Fruit fly (Drosophila melanogaster) whole organism, adult: ENCODE results near the gene Cpsf6.

Experiments
- CG11617 ChIP-seq: fragments of 200-800 bp; sonication (Bioruptor generic); optimal IDR thresholded peaks from 2 replicates; lab custom pipeline; 2017; ENCODE audit warnings: mild to moderate bottlenecking, missing biosample characterization, missing genetic modification reagents, missing genetic modification characterization
- CG1620 ChIP-seq: fragments of 200-800 bp; sonication (Bioruptor generic); optimal IDR thresholded peaks from 2 replicates; lab custom pipeline; 2016; ENCODE audit warnings: missing biosample characterization, missing genetic modification characterization
- CG33017 ChIP-seq: fragments of 200-800 bp; sonication (Bioruptor generic); optimal IDR thresholded peaks from 2 replicates; lab custom pipeline; 2018; ENCODE audit warnings: missing biosample characterization, mild to moderate bottlenecking, missing genetic modification characterization, moderate library complexity
- CG5204 ChIP-seq: fragments of 200-800 bp; sonication (Bioruptor generic); optimal IDR thresholded peaks from 2 replicates; lab custom pipeline; 2016; ENCODE audit warnings: missing biosample characterization, missing genetic modification characterization
- CG7045 ChIP-seq: fragments of 200-800 bp; sonication (Bioruptor generic); optimal IDR thresholded peaks from 2 replicates; lab custom pipeline; 2017; ENCODE audit warnings: missing biosample characterization, mild to moderate bottlenecking, missing genetic modification characterization
- CG7101 ChIP-seq: fragments of 200-800 bp; sonication (Bioruptor generic); optimal IDR thresholded peaks from 2 replicates; lab custom pipeline; 2018; ENCODE audit warnings: missing biosample characterization, mild to moderate bottlenecking, missing genetic modification characterization, moderate library complexity
- Clk ChIP-seq: fragments of 200-800 bp; sonication (Bioruptor generic); optimal IDR thresholded peaks from 2 replicates; lab custom pipeline; 2017; ENCODE audit warnings: missing biosample characterization, missing genetic modification characterization
- Crg-1 ChIP-seq: fragments of 200-800 bp; sonication (Bioruptor generic); optimal IDR thresholded peaks from 2 replicates; lab custom pipeline; 2016; ENCODE audit warnings: missing biosample characterization, missing genetic modification characterization
- Hr96 ChIP-seq: fragments of 200-800 bp; sonication (Bioruptor generic); optimal IDR thresholded peaks from 2 replicates; lab custom pipeline; 2016; ENCODE audit warnings: missing biosample characterization, missing genetic modification characterization
- Mnt ChIP-seq: fragments of 200-800 bp; sonication (Bioruptor generic); optimal IDR thresholded peaks from 2 replicates; lab custom pipeline; 2016; ENCODE audit warnings: missing biosample characterization, mild to moderate bottlenecking, missing genetic modification characterization
- cnc ChIP-seq, 2 experiments: fragments of >200 bp; optimal IDR thresholded peaks; 2 replicates each; lab custom pipeline; 2017
- kay ChIP-seq: fragments of 200-800 bp; sonication (Bioruptor generic); peaks from one replicate; lab custom pipeline; 2016; ENCODE audit warnings: missing biosample characterization, missing genetic modification characterization, borderline replicate concordance
- ovo ChIP-seq: fragments of 200-800 bp; sonication (Bioruptor generic); optimal IDR thresholded peaks from 2 replicates; lab custom pipeline; 2016; ENCODE audit warnings: missing biosample characterization, missing genetic modification characterization
- pad ChIP-seq: fragments of 200-800 bp; sonication (Bioruptor generic); optimal IDR thresholded peaks from 3 replicates; lab custom pipeline; 2017; ENCODE audit warnings: missing biosample characterization, missing genetic modification characterization, mild to moderate bottlenecking, moderate library complexity, missing genetic modification reagents

DNA sequence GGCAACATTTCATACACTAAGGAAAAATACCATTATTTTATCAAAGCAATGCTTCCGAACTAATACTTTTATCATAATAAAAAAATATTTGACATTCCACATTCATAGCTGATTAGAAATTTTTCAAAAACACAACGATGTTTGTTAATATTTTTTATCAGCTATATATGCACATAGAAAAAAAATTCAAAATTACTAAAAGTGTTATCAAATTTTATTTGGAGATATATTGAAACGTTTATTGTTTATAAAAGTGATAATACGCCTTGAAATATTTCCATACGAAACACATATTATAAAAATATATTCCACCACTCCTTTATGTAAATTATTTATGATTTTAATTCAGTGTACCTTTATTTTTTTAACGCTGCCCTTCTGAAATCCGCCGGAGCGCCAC is 29.5 kb downstream of the Cpsf6 start:
- no peak for TF ChIP-seq CG5204 (GFP tag; lab: Kevin White, UChicago)
- TF ChIP-seq kay, result no peak
- no peak for TF ChIP-seq CG7101
- TF ChIP-seq CG11617 (GFP tag; lab: Kevin White, UChicago), result no peak
- TF ChIP-seq Mnt (GFP tag; lab: Kevin White, UChicago), result no peak
- TF ChIP-seq Clk (GFP tag; lab: Kevin White, UChicago), result no peak
- TF ChIP-seq cnc (optimal IDR thresholded peaks at IDR 0.05; lab: Kevin White, UChicago), result no peak
- TF ChIP-seq ovo (GFP tag; lab: Kevin White, UChicago), result no peak
- no peak for TF ChIP-seq CG1620 (GFP tag; lab: Kevin White, UChicago)
- no peak for TF ChIP-seq Hr96
- no peak for TF ChIP-seq pad (GFP tag; lab: Kevin White, UChicago)
- TF ChIP-seq CG33017 (tag; lab: Kevin White, UChicago), result no peak
- no peak for TF ChIP-seq CG7045 (GFP tag; lab: Kevin White, UChicago)
- TF ChIP-seq Crg-1, result no peak
